Fruit fly (Drosophila melanogaster): ENCODE results near the gene GC1.
"Not testable (repeated sequence)": the region's sequence is repeated elsewhere in the genome, so short reads cannot be mapped to it uniquely, and the experiment has no call there.

dm6 chr3R:11956444-11956843 is 11.1 kb upstream of the GC1 start, which contains the start of gene Hsp70Aa:
- not testable (repeated sequence) for TF ChIP-seq psq, ttk, h (optimal IDR thresholded peaks at IDR 0.05)
